Worm (Caenorhabditis elegans) whole organism, L3 larva: ENCODE data around the gene ZK354.9.
"Not testable (repeated sequence)": the region's sequence is repeated elsewhere in the genome, so short reads cannot be mapped to it uniquely, and the experiment has no call there.

Experiments used
- ZK546.5 ChIP-seq: sonication (generic microtip); optimal IDR thresholded peaks from 2 replicates; lab custom pipeline; 2017; ENCODE audit warnings: missing biosample characterization, missing genetic modification characterization
- egl-27 ChIP-seq: sonication (generic microtip); optimal IDR thresholded peaks from 4 replicates; lab custom pipeline; 2017; ENCODE audit warnings: missing biosample characterization, missing genetic modification reagents, missing genetic modification characterization

ce11 chrIV:5258385-5258784, 49.6 kb downstream of the ZK354.9 start, which contains the start of gene ttbk-2.1:
- not testable (repeated sequence) for TF ChIP-seq egl-27, ZK546.5 (tag; lab: Kevin White, UChicago)
